Worm (Caenorhabditis elegans) whole organism, L2 larva: ENCODE results near the gene F13H8.1.

Experiments used
- F13H6.1 ChIP-seq: sonication (generic microtip); optimal IDR thresholded peaks from 2 replicates; lab custom pipeline; 2016; ENCODE audit warnings: missing genetic modification characterization, missing compliant biosample characterization
- ama-1 ChIP-seq: fragments of 150-350 bp; optimal IDR thresholded peaks from 2 replicates; lab custom pipeline; 2018; ENCODE audit warnings: inconsistent platforms
- egl-27 ChIP-seq: sonication (generic microtip); optimal IDR thresholded peaks from 3 replicates; lab custom pipeline; 2017; ENCODE audit warnings: missing biosample characterization, missing genetic modification reagents, missing genetic modification characterization
- elt-1 ChIP-seq: fragments of 150-350 bp; optimal IDR thresholded peaks from 2 replicates; lab custom pipeline; 2014; ENCODE audit warnings: missing biosample characterization, missing genetic modification characterization
- elt-3 ChIP-seq: sonication (generic microtip); optimal IDR thresholded peaks from 2 replicates; lab custom pipeline; 2017; ENCODE audit warnings: missing biosample characterization, missing genetic modification characterization
- snpc-4 ChIP-seq: fragments of 150-350 bp; optimal IDR thresholded peaks from 2 replicates; lab custom pipeline; 2014; ENCODE audit warnings: missing biosample characterization, missing genetic modification characterization

DNA sequence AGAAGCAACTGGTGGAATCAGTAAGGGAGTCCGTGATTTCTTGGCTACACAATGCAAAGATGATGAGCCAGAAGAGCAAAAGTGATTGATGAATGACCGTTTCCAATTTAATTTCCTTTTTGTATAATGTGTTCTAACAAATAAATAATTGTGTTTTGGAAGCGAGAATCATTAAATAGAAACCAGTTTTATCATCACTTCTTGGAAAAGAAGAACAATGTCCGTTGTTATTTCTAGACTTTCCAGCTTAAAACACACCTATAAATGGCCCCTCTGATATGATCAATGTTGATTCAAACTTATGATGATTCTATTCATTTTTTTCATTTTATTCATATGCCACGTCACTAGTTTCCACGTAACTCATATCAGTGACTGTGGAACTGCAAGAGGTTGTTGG, 22.9 kb downstream of the F13H8.1 start, which contains the start of gene C29F5.8:
- TF ChIP-seq egl-27 (tag; lab: Kevin White, UChicago) (no peak), ama-1 (lab: Kevin White, UChicago) (no peak), elt-1 (tag; lab: Kevin White, UChicago) (no peak), elt-3 (no peak), snpc-4 (tag; lab: Kevin White, UChicago) (no peak), F13H6.1 (no peak)
